Fruit fly (Drosophila melanogaster): ENCODE data around the gene SNF4Agamma.

SNF4Agamma gene

dm6 chr3R:21206327-21206728, 65.8 kb downstream of the SNF4Agamma start (continued):
- TF ChIP-seq salr (GFP tag; optimal IDR thresholded peaks at IDR 0.05) (peak in 1 of 2 experiments; percentile 78), Eip78C (GFP tag) (peak; percentile 64), CG6792 (GFP tag; optimal IDR thresholded peaks at IDR 0.05) (no peak), spab (GFP tag; optimal IDR thresholded peaks at IDR 0.05) (no peak), CG34406 (GFP tag; optimal IDR thresholded peaks at IDR 0.05) (no peak), Blimp-1 (GFP tag; optimal IDR thresholded peaks at IDR 0.05) (no peak), esn (GFP tag; optimal IDR thresholded peaks at IDR 0.05) (no peak), CG8119 (GFP tag; IDR thresholded peaks at IDR 0.05) (peak; percentile 67; the same call in 1 of the 3 replicates), CG15336 (GFP tag; IDR thresholded peaks at IDR 0.05) (peak; percentile 70), fd85E (GFP tag; optimal IDR thresholded peaks at IDR 0.05) (no peak), dac (GFP tag; optimal IDR thresholded peaks at IDR 0.05) (peak; percentile 7), Sox102F (GFP tag; optimal IDR thresholded peaks at IDR 0.05) (no peak), topi (GFP tag; optimal IDR thresholded peaks at IDR 0.05) (no peak)

dm6 chr3R:21206802-21207238, 66.3 kb downstream of the SNF4Agamma start:
- TF ChIP-seq fkh (GFP tag; optimal IDR thresholded peaks at IDR 0.05) (peak; percentile 74), acj6 (GFP tag; optimal IDR thresholded peaks at IDR 0.05) (no peak), vri (GFP tag; optimal IDR thresholded peaks at IDR 0.05) (peak; percentile 87)

- TF ChIP-seq CG8319 (GFP tag; optimal IDR thresholded peaks at IDR 0.05) = no peak
- no peak for TF ChIP-seq topi (GFP tag; optimal IDR thresholded peaks at IDR 0.05)
- TF ChIP-seq Hr39 (GFP tag; optimal IDR thresholded peaks at IDR 0.05) = no peak
- TF ChIP-seq OdsH (GFP tag; optimal IDR thresholded peaks at IDR 0.05) = no peak
- TF ChIP-seq Ets21C (GFP tag; optimal IDR thresholded peaks at IDR 0.05) = no peak
- no peak for TF ChIP-seq eg (GFP tag; IDR thresholded peaks at IDR 0.05)
- no peak for TF ChIP-seq CG6792 (GFP tag; optimal IDR thresholded peaks at IDR 0.05)
- TF ChIP-seq CG7368 (GFP tag; optimal IDR thresholded peaks at IDR 0.05) = no peak
- TF ChIP-seq achi (GFP tag; optimal IDR thresholded peaks at IDR 0.05) = no peak
These were observed 69.5 kb downstream of the SNF4Agamma start for dm6 chr3R:21210081-21210480.

dm6 chr3R:21214693-21215145, 74.2 kb downstream of the SNF4Agamma start, which contains the start of gene Ddrgk1:
Gene Ddrgk1, plus strand, starts transcription at chr3R:21215079.
- TF ChIP-seq cyc (GFP tag; optimal IDR thresholded peaks at IDR 0.05) (peak; percentile 20), CG6792 (GFP tag; optimal IDR thresholded peaks at IDR 0.05) (no peak), svp (GFP tag) (no peak), esn (GFP tag; optimal IDR thresholded peaks at IDR 0.05) (peak; percentile 56), topi (GFP tag; optimal IDR thresholded peaks at IDR 0.05) (peak; percentile 15), CG11294 (GFP tag; IDR thresholded peaks at IDR 0.05) (0 out of 2 replicates have a peak, but pooled peaks have one; percentile 6), Gug (GFP tag; IDR thresholded peaks at IDR 0.05) (no peak), spab (GFP tag; optimal IDR thresholded peaks at IDR 0.05) (no peak), acj6 (GFP tag; optimal IDR thresholded peaks at IDR 0.05) (peak; percentile 55), lz (GFP tag; optimal IDR thresholded peaks at IDR 0.05) (peak; percentile 46), Sox15 (GFP tag; optimal IDR thresholded peaks at IDR 0.05) (no peak), CG32006 (GFP tag; optimal IDR thresholded peaks at IDR 0.05) (no peak), Hr39 (GFP tag; optimal IDR thresholded peaks at IDR 0.05) (peak; percentile 44), pdm3 (GFP tag; optimal IDR thresholded peaks at IDR 0.05) (no peak), CG7368 (GFP tag; optimal IDR thresholded peaks at IDR 0.05) (no peak), fkh (GFP tag; optimal IDR thresholded peaks at IDR 0.05) (peak; percentile 77), CG31627 (GFP tag; optimal IDR thresholded peaks at IDR 0.05) (peak; percentile 45), Sox14 (GFP tag; optimal IDR thresholded peaks at IDR 0.05) (peak; percentile 41), OdsH (GFP tag; optimal IDR thresholded peaks at IDR 0.05) (no peak)

dm6 chr3R:21215290-21215689, 74.8 kb downstream of the SNF4Agamma start:
- no peak for TF ChIP-seq Eip93F (GFP tag; optimal IDR thresholded peaks at IDR 0.05)
- TF ChIP-seq eg (GFP tag; IDR thresholded peaks at IDR 0.05) = no peak
- TF ChIP-seq net (GFP tag; optimal IDR thresholded peaks at IDR 0.05) = no peak
- no peak for TF ChIP-seq Hr39 (GFP tag; optimal IDR thresholded peaks at IDR 0.05)
- TF ChIP-seq CG6276 (GFP tag; optimal IDR thresholded peaks at IDR 0.05) = no peak
- no peak for TF ChIP-seq CG31627 (GFP tag; optimal IDR thresholded peaks at IDR 0.05)
- TF ChIP-seq OdsH (GFP tag; optimal IDR thresholded peaks at IDR 0.05) = no peak
